Worm (Caenorhabditis elegans): ENCODE results near the gene ZK637.12.

ce11 chrIII:8913469-8913868, 10.6 kb upstream of the ZK637.12 start, which contains the start of gene trxr-2:
- TF ChIP-seq rec-8 (tag; optimal IDR thresholded peaks at IDR 0.05): no peak
- TF ChIP-seq zfh-2 (GFP tag; conservative IDR thresholded peaks at IDR 0.05): no peak
- TF ChIP-seq Y95B8A.8 (GFP tag; IDR thresholded peaks at IDR 0.05): no peak
- TF ChIP-seq ama-1 (optimal IDR thresholded peaks at IDR 0.05): no peak
- no peak for TF ChIP-seq ama-1 (GFP tag; optimal IDR thresholded peaks at IDR 0.05)
- TF ChIP-seq efl-1 (GFP tag; optimal IDR thresholded peaks at IDR 0.05): no peak
- TF ChIP-seq F37B4.10 (GFP tag; IDR thresholded peaks at IDR 0.05): no peak
